Fruit fly (Drosophila melanogaster) whole organism, embryonic: ENCODE data around the gene Sirt4.
A peak's percentile ranks its signal among the peaks of the same experiment; 100 is the strongest.

Experiments used
- Atf-2 ChIP-seq: fragments of 200-800 bp; sonication (Bioruptor generic); optimal IDR thresholded peaks from 2 replicates; lab custom pipeline; 2016; ENCODE audit warnings: missing biosample characterization, missing genetic modification characterization
- Atf6 ChIP-seq: fragments of 200-800 bp; sonication (Bioruptor generic); IDR thresholded peaks from 2 replicates; pipeline ENCODE4 v1.3.6; 2022; ENCODE audit warnings: missing biosample characterization, missing genetic modification characterization
- Awh ChIP-seq: fragments of 200-800 bp; sonication (Bioruptor generic); IDR thresholded peaks from 2 replicates; pipeline ENCODE4, ENCODE4 v1.3.6; 2022; ENCODE audit warnings: missing biosample characterization, missing genetic modification characterization
- CG10147 ChIP-seq: fragments of 200-800 bp; sonication (Bioruptor generic); optimal IDR thresholded peaks from 2 replicates; lab custom pipeline; 2019; ENCODE audit warnings: missing biosample characterization, mild to moderate bottlenecking, missing genetic modification characterization, moderate library complexity
- CG10431 ChIP-seq: fragments of 200-800 bp; sonication (Bioruptor generic); optimal IDR thresholded peaks from 3 replicates; lab custom pipeline; 2018; ENCODE audit warnings: missing biosample characterization, mild to moderate bottlenecking, missing genetic modification characterization
- CG10654 ChIP-seq: fragments of 200-800 bp; sonication (Bioruptor generic); optimal IDR thresholded peaks from 2 replicates; lab custom pipeline; 2016; ENCODE audit warnings: missing biosample characterization, missing genetic modification characterization
- CG11696 ChIP-seq: fragments of 200-800 bp; sonication (Bioruptor generic); IDR thresholded peaks from 2 replicates; pipeline ENCODE4 v1.3.6; 2022; ENCODE audit warnings: missing biosample characterization, missing genetic modification characterization
- CG12071 ChIP-seq: fragments of 200-800 bp; sonication (Bioruptor generic); optimal IDR thresholded peaks from 3 replicates; lab custom pipeline; 2018; ENCODE audit warnings: missing biosample characterization, mild to moderate bottlenecking, missing genetic modification characterization
- CG12299 ChIP-seq: fragments of 200-800 bp; sonication (Bioruptor generic); optimal IDR thresholded peaks from 2 replicates; lab custom pipeline; 2018; ENCODE audit warnings: missing biosample characterization, mild to moderate bottlenecking, missing genetic modification characterization
- CG17568 ChIP-seq: fragments of 200-800 bp; sonication (Bioruptor generic); optimal IDR thresholded peaks from 2 replicates; lab custom pipeline; 2018; ENCODE audit warnings: missing biosample characterization, mild to moderate bottlenecking, missing genetic modification characterization, moderate library complexity
- CG2678 ChIP-seq: fragments of 200-800 bp; sonication (Bioruptor generic); optimal IDR thresholded peaks from 3 replicates; lab custom pipeline; 2019; ENCODE audit warnings: missing biosample characterization, mild to moderate bottlenecking, missing genetic modification characterization, moderate library complexity
- CG3281 ChIP-seq: fragments of 200-800 bp; sonication (Bioruptor generic); optimal IDR thresholded peaks from 3 replicates; lab custom pipeline; 2017; ENCODE audit warnings: missing biosample characterization, mild to moderate bottlenecking, missing genetic modification characterization
- CG4404 ChIP-seq: fragments of 200-800 bp; sonication (Bioruptor generic); IDR thresholded peaks from 2 replicates; pipeline ENCODE4 v1.3.6; 2022; ENCODE audit warnings: missing biosample characterization, missing genetic modification characterization
- CG6854 ChIP-seq: fragments of 200-800 bp; sonication (Bioruptor generic); optimal IDR thresholded peaks from 3 replicates; lab custom pipeline; 2017; ENCODE audit warnings: missing biosample characterization, mild to moderate bottlenecking, missing genetic modification characterization
- CG8388 ChIP-seq: fragments of 200-800 bp; sonication (Bioruptor generic); optimal IDR thresholded peaks from 2 replicates; lab custom pipeline; 2019; ENCODE audit warnings: missing biosample characterization, mild to moderate bottlenecking, missing genetic modification characterization, moderate library complexity
- CG8944 ChIP-seq: fragments of 200-800 bp; sonication (Bioruptor generic); optimal IDR thresholded peaks from 3 replicates; lab custom pipeline; 2016; ENCODE audit warnings: missing biosample characterization, missing genetic modification characterization
- CG9215 ChIP-seq: fragments of 200-800 bp; sonication (Bioruptor generic); IDR thresholded peaks from 2 replicates; pipeline ENCODE4 v1.3.6; 2022; ENCODE audit warnings: missing biosample characterization, missing genetic modification characterization
- CG9817 ChIP-seq: fragments of 200-800 bp; sonication (Bioruptor generic); optimal IDR thresholded peaks from 2 replicates; lab custom pipeline; 2018; ENCODE audit warnings: missing biosample characterization, mild to moderate bottlenecking, missing genetic modification characterization, moderate library complexity
- E2f1 ChIP-seq: fragments of 200-800 bp; sonication (Bioruptor generic); IDR thresholded peaks from 2 replicates; pipeline ENCODE4 v1.3.6; 2022; ENCODE audit warnings: missing biosample characterization, missing genetic modification characterization
- ERR ChIP-seq: fragments of 200-800 bp; sonication (Bioruptor generic); optimal IDR thresholded peaks from 2 replicates; lab custom pipeline; 2016; ENCODE audit warnings: missing biosample characterization, missing genetic modification characterization
- H15 ChIP-seq: fragments of 200-800 bp; sonication (Bioruptor generic); IDR thresholded peaks from 3 replicates; pipeline ENCODE4 v1.3.6; 2022; ENCODE audit warnings: missing biosample characterization, missing genetic modification characterization
- Hr3 ChIP-seq: fragments of 200-800 bp; sonication (Bioruptor generic); optimal IDR thresholded peaks from 3 replicates; lab custom pipeline; 2016; ENCODE audit warnings: missing biosample characterization, missing genetic modification characterization
- Lim3 ChIP-seq: fragments of 200-800 bp; sonication (Bioruptor generic); IDR thresholded peaks from 2 replicates; pipeline ENCODE4 v1.3.6; 2022; ENCODE audit warnings: missing biosample characterization, missing genetic modification characterization
- MTF-1 ChIP-seq: fragments of 200-800 bp; sonication (Bioruptor generic); optimal IDR thresholded peaks from 2 replicates; lab custom pipeline; 2018; ENCODE audit warnings: missing biosample characterization, mild to moderate bottlenecking, missing genetic modification characterization, borderline replicate concordance
- Oaz ChIP-seq: fragments of 200-800 bp; sonication (Bioruptor generic); IDR thresholded peaks from 2 replicates; pipeline ENCODE4 v1.3.6; 2022; ENCODE audit warnings: missing biosample characterization, missing genetic modification characterization
- Opbp ChIP-seq: fragments of 200-800 bp; sonication (Bioruptor generic); IDR thresholded peaks from 3 replicates; pipeline ENCODE4 v1.3.6; 2022; ENCODE audit warnings: missing biosample characterization, missing genetic modification characterization; ENCODE audit not compliant: partially characterized antibody
- Spps ChIP-seq: fragments of 200-800 bp; sonication (Bioruptor generic); optimal IDR thresholded peaks from 2 replicates; lab custom pipeline; 2018; ENCODE audit warnings: missing biosample characterization, mild to moderate bottlenecking, missing genetic modification characterization
- Taf1 ChIP-seq: fragments of 200-800 bp; sonication (Bioruptor generic); IDR thresholded peaks from 2 replicates; pipeline ENCODE4 v1.3.6; 2022; ENCODE audit warnings: missing biosample characterization, missing genetic modification characterization
- Vsx1 ChIP-seq: fragments of 200-800 bp; sonication (Bioruptor generic); optimal IDR thresholded peaks from 2 replicates; lab custom pipeline; 2017; ENCODE audit warnings: missing biosample characterization, mild to moderate bottlenecking, missing genetic modification characterization, missing genetic modification reagents
- bcd ChIP-seq: fragments of 200-800 bp; sonication (Bioruptor generic); optimal IDR thresholded peaks from 2 replicates; lab custom pipeline; 2017; ENCODE audit warnings: missing biosample characterization, mild to moderate bottlenecking, missing genetic modification characterization
- chif ChIP-seq, 2 experiments: fragments of 200-800 bp; sonication (Bioruptor generic); optimal IDR thresholded peaks; 3 replicates each; lab custom pipeline; 2016; ENCODE audit warnings: missing biosample characterization in 2 of 2, missing genetic modification characterization in 2 of 2
- chinmo ChIP-seq: fragments of 200-800 bp; sonication (Bioruptor generic); IDR thresholded peaks from 4 replicates; pipeline ENCODE4 v1.3.6; 2022; ENCODE audit warnings: missing biosample characterization, missing genetic modification characterization; ENCODE audit not compliant: partially characterized antibody
- crol ChIP-seq: fragments of 200-800 bp; sonication (Bioruptor generic); IDR thresholded peaks from 2 replicates; pipeline ENCODE4 v1.3.6; 2022; ENCODE audit warnings: missing biosample characterization, missing genetic modification characterization
- crp ChIP-seq, 2 experiments: fragments of 200-800 bp; sonication (Bioruptor generic); optimal IDR thresholded peaks; 2 replicates in 1 of 2; 3 replicates in 1 of 2; lab custom pipeline; 2017; ENCODE audit warnings: missing biosample characterization in 2 of 2, missing genetic modification characterization in 2 of 2, mild to moderate bottlenecking in 1 of 2, moderate library complexity in 1 of 2
- dmrt11E ChIP-seq: fragments of 200-800 bp; sonication (Bioruptor generic); optimal IDR thresholded peaks from 3 replicates; lab custom pipeline; 2018; ENCODE audit warnings: missing biosample characterization, mild to moderate bottlenecking, missing genetic modification characterization, moderate library complexity
- dmrt99B ChIP-seq: fragments of 200-800 bp; sonication (Bioruptor generic); optimal IDR thresholded peaks from 2 replicates; lab custom pipeline; 2018; ENCODE audit warnings: missing biosample characterization, mild to moderate bottlenecking, missing genetic modification characterization, moderate library complexity
- h ChIP-seq: fragments of >200 bp; optimal IDR thresholded peaks from 2 replicates; lab custom pipeline; 2017
- jing ChIP-seq: fragments of 200-800 bp; sonication (Bioruptor generic); optimal IDR thresholded peaks from 2 replicates; lab custom pipeline; 2018; ENCODE audit warnings: missing biosample characterization, mild to moderate bottlenecking, missing genetic modification characterization
- jumu ChIP-seq: fragments of 200-800 bp; sonication (Bioruptor generic); optimal IDR thresholded peaks from 3 replicates; lab custom pipeline; 2016; ENCODE audit warnings: missing biosample characterization, missing genetic modification characterization
- kah ChIP-seq: fragments of 200-800 bp; sonication (Bioruptor generic); optimal IDR thresholded peaks from 2 replicates; lab custom pipeline; 2018; ENCODE audit warnings: missing biosample characterization, mild to moderate bottlenecking, missing genetic modification characterization
- luna ChIP-seq: fragments of 200-800 bp; sonication (Bioruptor generic); optimal IDR thresholded peaks from 2 replicates; lab custom pipeline; 2016; ENCODE audit warnings: missing biosample characterization, missing genetic modification characterization
- mirr ChIP-seq: fragments of 200-800 bp; sonication (Bioruptor generic); optimal IDR thresholded peaks from 3 replicates; lab custom pipeline; 2018; ENCODE audit warnings: missing biosample characterization, mild to moderate bottlenecking, missing genetic modification characterization
- org-1 ChIP-seq: fragments of 200-800 bp; sonication (Bioruptor generic); optimal IDR thresholded peaks from 2 replicates; lab custom pipeline; 2017; ENCODE audit warnings: missing biosample characterization, missing genetic modification characterization
- sens ChIP-seq: fragments of 200-800 bp; sonication (Bioruptor generic); peaks from one replicate; lab custom pipeline; 2016; ENCODE audit warnings: missing biosample characterization, missing genetic modification characterization
- tna ChIP-seq: fragments of 200-800 bp; sonication (Bioruptor generic); IDR thresholded peaks from 2 replicates; pipeline ENCODE4 v1.3.6; 2022; ENCODE audit warnings: missing biosample characterization, missing genetic modification characterization; ENCODE audit not compliant: partially characterized antibody
- vnd ChIP-seq: fragments of 200-800 bp; sonication (Bioruptor generic); IDR thresholded peaks from 3 replicates; pipeline ENCODE4 v1.3.6; 2022; ENCODE audit warnings: missing biosample characterization, missing genetic modification characterization; ENCODE audit not compliant: partially characterized antibody
- wdn ChIP-seq: fragments of 200-800 bp; sonication (Bioruptor generic); IDR thresholded peaks from 2 replicates; pipeline ENCODE4 v1.3.6; 2022; ENCODE audit warnings: missing biosample characterization, missing genetic modification characterization
- wek ChIP-seq: fragments of 200-800 bp; sonication (Bioruptor generic); optimal IDR thresholded peaks from 3 replicates; lab custom pipeline; 2018; ENCODE audit warnings: missing biosample characterization, mild to moderate bottlenecking, missing genetic modification characterization, moderate library complexity
- zfh2 ChIP-seq: fragments of 200-800 bp; sonication (Bioruptor generic); optimal IDR thresholded peaks from 2 replicates; lab custom pipeline; 2016; ENCODE audit warnings: missing biosample characterization, missing genetic modification characterization

Gene Sirt4

DNA sequence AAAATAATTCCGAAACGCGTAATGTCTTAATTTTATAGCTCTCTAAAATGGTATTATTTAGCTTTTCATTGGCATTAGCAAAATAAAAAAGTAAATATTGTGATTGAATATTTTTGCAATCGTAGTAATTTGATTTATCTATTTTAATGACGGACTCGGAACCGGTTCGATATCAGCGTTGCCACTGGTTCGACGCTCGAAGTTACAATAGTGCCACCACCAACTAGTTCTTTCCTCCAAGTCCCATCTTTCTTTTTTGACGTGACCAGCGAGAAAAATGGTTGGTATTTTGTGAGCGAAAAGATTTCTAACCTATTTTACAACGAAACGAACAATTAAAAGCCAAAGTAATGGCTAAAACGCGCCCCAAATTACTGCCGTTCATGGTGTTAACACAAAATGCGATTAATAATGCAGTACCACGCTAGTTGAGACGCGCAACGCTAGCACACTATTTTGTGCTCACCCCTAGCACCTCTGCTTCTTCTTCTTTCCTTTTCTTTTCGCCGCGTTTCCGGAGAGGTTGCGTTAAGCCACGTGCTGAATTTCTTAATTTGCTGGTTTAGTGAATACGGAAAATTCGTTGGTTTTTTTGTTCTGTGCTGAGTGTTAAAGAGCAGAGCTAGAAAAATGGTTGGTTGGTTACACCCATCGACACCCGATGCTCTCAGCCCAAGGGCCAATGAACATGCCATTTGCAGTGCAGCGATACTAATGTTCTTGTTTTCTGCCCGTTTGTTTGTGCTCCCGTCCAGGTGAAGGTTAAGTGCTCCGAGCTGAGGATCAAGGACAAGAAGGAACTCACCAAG lies 6.7 kb upstream of the Sirt4 start, which contains the start of gene RpL35 (continued):
- TF ChIP-seq jing (GFP tag; lab: Kevin White, UChicago) (no peak), crp (GFP tag; optimal IDR thresholded peaks at IDR 0.05; lab: Kevin White, UChicago) (no peak), mirr (GFP tag; lab: Kevin White, UChicago) (peak; percentile 62), CG4404 (GFP tag; lab: Robert Waterston, UW) (no peak), Vsx1 (GFP tag; lab: Kevin White, UChicago) (no peak), zfh2 (GFP tag; lab: Kevin White, UChicago) (peak; percentile 13), Oaz (GFP tag; lab: Robert Waterston, UW) (no peak), CG12299 (tag; lab: Kevin White, UChicago) (no peak), CG10654 (GFP tag; lab: Kevin White, UChicago) (peak; percentile 13), CG8388 (GFP tag; lab: Kevin White, UChicago) (peak; percentile 13), sens (GFP tag; lab: Kevin White, UChicago) (peak; percentile 81), Atf-2 (GFP tag; lab: Kevin White, UChicago) (no peak), luna (no peak), CG8944 (GFP tag; lab: Kevin White, UChicago) (no peak), CG10147 (peak; percentile 14), CG6854 (peak; percentile 52), bcd (peak; percentile 21), jumu (GFP tag; lab: Kevin White, UChicago) (peak; percentile 18), wek (GFP tag; lab: Kevin White, UChicago) (peak; percentile 56), CG9817 (tag; lab: Kevin White, UChicago) (no peak), chif (GFP tag; optimal IDR thresholded peaks at IDR 0.05; lab: Kevin White, UChicago) (no peak), chinmo (GFP tag; lab: Robert Waterston, UW) (no peak), dmrt99B (tag; lab: Kevin White, UChicago) (no peak), crol (GFP tag; lab: Robert Waterston, UW) (0 out of 2 replicates have a peak, but pooled peaks have one; percentile 29), CG2678 (tag; lab: Kevin White, UChicago) (peak; percentile 41), CG12071 (GFP tag; lab: Kevin White, UChicago) (peak; percentile 68), H15 (GFP tag; lab: Robert Waterston, UW) (no peak), Spps (tag; lab: Kevin White, UChicago) (peak; percentile 17), ERR (GFP tag; lab: Kevin White, UChicago) (peak; percentile 4), Hr3 (GFP tag; lab: Kevin White, UChicago) (no peak), CG3281 (GFP tag; lab: Kevin White, UChicago) (peak; percentile 77), Lim3 (GFP tag; lab: Robert Waterston, UW) (no peak), tna (no peak), Taf1 (GFP tag; lab: Robert Waterston, UW) (no peak), Opbp (0 out of 3 replicates have a peak, but pooled peaks have one; percentile 18), vnd (GFP tag; lab: Robert Waterston, UW) (peak; percentile 38; the same call in 1 of the 3 replicates), CG11696 (GFP tag; lab: Robert Waterston, UW) (no peak), MTF-1 (GFP tag; lab: Kevin White, UChicago) (peak; percentile 65), dmrt11E (tag; lab: Kevin White, UChicago) (no peak), org-1 (GFP tag; lab: Kevin White, UChicago) (peak; percentile 23), E2f1 (GFP tag; lab: Robert Waterston, UW) (0 out of 2 replicates have a peak, but pooled peaks have one; percentile 22), kah (peak; percentile 43), Awh (GFP tag; lab: Robert Waterston, UW) (0 out of 2 replicates have a peak, but pooled peaks have one; percentile 13), h (lab: Kevin White, UChicago) (no peak), CG9215 (GFP tag; lab: Robert Waterston, UW) (no peak), CG10431 (peak; percentile 43), CG17568 (GFP tag; lab: Kevin White, UChicago) (no peak), Atf6 (GFP tag; lab: Robert Waterston, UW) (peak; percentile 50), wdn (GFP tag; lab: Robert Waterston, UW) (0 out of 2 replicates have a peak, but pooled peaks have one; percentile 19)
